Comparison of ENCODE assay signal across 1 fruit fly cellular context in the genomic region with DNA sequence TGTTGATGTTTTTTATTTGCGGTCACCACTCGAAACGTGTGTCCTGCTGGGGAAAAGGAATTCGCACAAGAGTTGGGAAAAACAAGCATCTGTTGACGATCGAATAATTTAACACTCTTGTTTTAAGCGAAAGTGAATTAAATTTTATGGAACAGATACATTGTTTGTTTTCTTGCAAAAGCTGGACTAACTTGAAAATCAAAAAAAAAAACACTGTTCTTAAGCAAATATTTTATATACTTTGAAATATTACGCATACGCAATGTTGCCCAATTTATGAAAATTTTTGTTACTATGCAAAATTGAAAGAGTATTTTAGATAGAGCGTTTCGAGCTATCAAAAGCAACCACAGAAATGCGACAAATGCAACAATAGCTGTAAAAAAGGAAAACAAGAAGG.
TF ChIP-seq lines count a peak whose summit lies in the region.

No protein-coding gene starts in this region.

TF ChIP-seq in whole organism, prepupa, 60 proteins besides CTCF, POLR2A, EP300 and RAD21 (continued from another document):
- TF ChIP-seq CG34406 (GFP tag; optimal IDR thresholded peaks at IDR 0.05; lab: Kevin White, UChicago) (peak; percentile 65), CG10669 (GFP tag; optimal IDR thresholded peaks at IDR 0.05; lab: Kevin White, UChicago) (peak; percentile 43), ss (GFP tag; optimal IDR thresholded peaks at IDR 0.05; lab: Kevin White, UChicago) (peak in 1 of 2 experiments; percentile 47), CG11762 (GFP tag; optimal IDR thresholded peaks at IDR 0.05; lab: Kevin White, UChicago; ENCODE audit: insufficient read depth) (no peak), CG6792 (GFP tag; optimal IDR thresholded peaks at IDR 0.05; lab: Kevin White, UChicago) (peak; percentile 52), CG10631 (GFP tag; optimal IDR thresholded peaks at IDR 0.05; lab: Kevin White, UChicago) (peak; percentile 48), Sox14 (GFP tag; optimal IDR thresholded peaks at IDR 0.05; lab: Kevin White, UChicago) (peak; percentile 59), Met (GFP tag; optimal IDR thresholded peaks at IDR 0.05; lab: Kevin White, UChicago) (peak; percentile 81), CG3032 (tag; optimal IDR thresholded peaks at IDR 0.05; lab: Kevin White, UChicago) (peak; percentile 24), svp (GFP tag; lab: Kevin White, UChicago) (peak; percentile 84), CG8632 (GFP tag; optimal IDR thresholded peaks at IDR 0.05; lab: Kevin White, UChicago) (peak; percentile 42), CG6163 (GFP tag; IDR thresholded peaks at IDR 0.05; lab: Robert Waterston, UW) (0 out of 3 replicates have a peak, but pooled peaks have one; percentile 9), CG16779 (tag; optimal IDR thresholded peaks at IDR 0.05; lab: Kevin White, UChicago) (no peak), CG7368 (GFP tag; optimal IDR thresholded peaks at IDR 0.05; lab: Kevin White, UChicago) (no peak), pdm3 (GFP tag; optimal IDR thresholded peaks at IDR 0.05; lab: Kevin White, UChicago) (peak; percentile 59)
TF ChIP-seq in whole organism, prepupa: peak in this region for 34.
